Fruit fly (Drosophila melanogaster) whole organism, wandering third instar larva: ENCODE results near the gene Gprk2.
A peak's percentile ranks its signal among the peaks of the same experiment; 100 is the strongest.

Experiments used
- Abd-B ChIP-seq: fragments of >200 bp; optimal IDR thresholded peaks from 2 replicates; lab custom pipeline; 2017; ENCODE audit warnings: missing biosample characterization, missing genetic modification characterization
- CG9705 ChIP-seq: fragments of 200-800 bp; sonication (Bioruptor generic); optimal IDR thresholded peaks from 2 replicates; lab custom pipeline; 2018; ENCODE audit warnings: missing biosample characterization, mild to moderate bottlenecking, missing genetic modification characterization
- CrebA ChIP-seq: fragments of 200-800 bp; sonication (Bioruptor generic); optimal IDR thresholded peaks from 2 replicates; lab custom pipeline; 2016; ENCODE audit warnings: missing biosample characterization, mild to moderate bottlenecking, missing genetic modification characterization, borderline replicate concordance
- Dif ChIP-seq: fragments of 200-275, 200-300 bp; sonication (Bioruptor generic); optimal IDR thresholded peaks from 2 replicates; lab custom pipeline; 2018; ENCODE audit warnings: missing biosample characterization, missing genetic modification characterization; ENCODE audit not compliant: partially characterized antibody
- HLH106 ChIP-seq: fragments of 200-800 bp; optimal IDR thresholded peaks from 3 replicates; lab custom pipeline; 2019; ENCODE audit warnings: missing biosample characterization, mild to moderate bottlenecking, missing genetic modification characterization, moderate library complexity
- Hnf4 ChIP-seq: fragments of 200-800 bp; sonication (Bioruptor generic); optimal IDR thresholded peaks from 2 replicates; lab custom pipeline; 2016; ENCODE audit warnings: missing biosample characterization, mild to moderate bottlenecking, missing genetic modification characterization
- Jra ChIP-seq: sonication (Bioruptor generic); optimal IDR thresholded peaks from 2 replicates; lab custom pipeline; 2016; ENCODE audit warnings: missing biosample characterization, missing genetic modification characterization
- Myc ChIP-seq: fragments of >200 bp; optimal IDR thresholded peaks from 2 replicates; lab custom pipeline; 2017
- N ChIP-seq: fragments of >200 bp; optimal IDR thresholded peaks from 2 replicates; lab custom pipeline; 2018; ENCODE audit warnings: missing biosample characterization, missing external identifiers, missing genetic modification characterization
- OdsH ChIP-seq: fragments of 200-800 bp; sonication (Bioruptor generic); optimal IDR thresholded peaks from 2 replicates; lab custom pipeline; 2016; ENCODE audit warnings: missing biosample characterization, mild to moderate bottlenecking, missing genetic modification characterization
- Rel ChIP-seq, 2 experiments: fragments of 200-800 bp; sonication (Bioruptor generic) in 1 of 2; optimal IDR thresholded peaks; 2 replicates in 1 of 2; 3 replicates in 1 of 2; lab custom pipeline; 2016 to 2019; ENCODE audit warnings: mild to moderate bottlenecking in 2 of 2, missing biosample characterization in 2 of 2, missing genetic modification characterization in 2 of 2, moderate library complexity in 1 of 2
- Sp1 ChIP-seq: fragments of 200-800 bp; sonication (Bioruptor generic); optimal IDR thresholded peaks from 3 replicates; lab custom pipeline; 2019; ENCODE audit warnings: missing biosample characterization, mild to moderate bottlenecking, missing genetic modification characterization, moderate library complexity
- Vsx2 ChIP-seq: fragments of 200-300, 225-300 bp; sonication (Bioruptor generic); optimal IDR thresholded peaks from 2 replicates; lab custom pipeline; 2018; ENCODE audit warnings: missing biosample characterization, missing genetic modification characterization; ENCODE audit not compliant: partially characterized antibody
- br ChIP-seq: fragments of 200-800 bp; sonication (Bioruptor generic); optimal IDR thresholded peaks from 2 replicates; lab custom pipeline; 2016; ENCODE audit warnings: missing biosample characterization, missing genetic modification characterization
- brk ChIP-seq: fragments of 200-800 bp; sonication (Bioruptor generic); optimal IDR thresholded peaks from 2 replicates; lab custom pipeline; 2016; ENCODE audit warnings: missing biosample characterization, mild to moderate bottlenecking, missing genetic modification characterization
- dmrt93B ChIP-seq: fragments of 200-800 bp; sonication (Bioruptor generic); optimal IDR thresholded peaks from 2 replicates; lab custom pipeline; 2018; ENCODE audit warnings: missing biosample characterization, mild to moderate bottlenecking, missing genetic modification characterization
- dsf ChIP-seq: sonication (Bioruptor generic); optimal IDR thresholded peaks from 2 replicates; lab custom pipeline; 2016; ENCODE audit warnings: missing biosample characterization, missing genetic modification characterization, borderline replicate concordance
- ey ChIP-seq: fragments of 200-800 bp; sonication (Bioruptor generic); optimal IDR thresholded peaks from 2 replicates; lab custom pipeline; 2016; ENCODE audit warnings: missing biosample characterization, missing genetic modification characterization
- foxo ChIP-seq, 2 experiments: fragments of 200-800 bp; sonication (Bioruptor generic); optimal IDR thresholded peaks; 2 replicates in 1 of 2; 3 replicates in 1 of 2; lab custom pipeline; 2016 to 2017; ENCODE audit warnings: missing biosample characterization in 2 of 2, missing genetic modification characterization in 2 of 2
- fru ChIP-seq: fragments of 200-800 bp; sonication (Bioruptor generic); optimal IDR thresholded peaks from 3 replicates; lab custom pipeline; 2016; ENCODE audit warnings: missing biosample characterization, mild to moderate bottlenecking, missing genetic modification characterization
- h ChIP-seq: fragments of 200-800 bp; sonication (Bioruptor generic); optimal IDR thresholded peaks from 3 replicates; lab custom pipeline; 2016; ENCODE audit warnings: missing biosample characterization, mild to moderate bottlenecking, missing genetic modification characterization
- lola ChIP-seq: fragments of >200 bp; optimal IDR thresholded peaks from 2 replicates; lab custom pipeline; 2017; ENCODE audit warnings: missing biosample characterization, missing genetic modification characterization
- pan ChIP-seq: fragments of >200 bp; optimal IDR thresholded peaks from 2 replicates; lab custom pipeline; 2017
- psq ChIP-seq: fragments of 200-800 bp; sonication (Bioruptor generic); optimal IDR thresholded peaks from 3 replicates; lab custom pipeline; 2017; ENCODE audit warnings: missing biosample characterization, mild to moderate bottlenecking, missing genetic modification characterization, moderate library complexity
- rgr ChIP-seq: fragments of 200-800 bp; sonication (Bioruptor generic); optimal IDR thresholded peaks from 3 replicates; lab custom pipeline; 2016; ENCODE audit warnings: missing biosample characterization, mild to moderate bottlenecking, missing genetic modification characterization
- sv ChIP-seq: fragments of 200-800 bp; sonication (Bioruptor generic); optimal IDR thresholded peaks from 3 replicates; lab custom pipeline; 2016; ENCODE audit warnings: missing biosample characterization, missing genetic modification characterization
- woc ChIP-seq: sonication (Bioruptor generic); optimal IDR thresholded peaks from 2 replicates; lab custom pipeline; 2016; ENCODE audit warnings: missing biosample characterization, mild to moderate bottlenecking, missing genetic modification characterization

The Gprk2 gene

DNA sequence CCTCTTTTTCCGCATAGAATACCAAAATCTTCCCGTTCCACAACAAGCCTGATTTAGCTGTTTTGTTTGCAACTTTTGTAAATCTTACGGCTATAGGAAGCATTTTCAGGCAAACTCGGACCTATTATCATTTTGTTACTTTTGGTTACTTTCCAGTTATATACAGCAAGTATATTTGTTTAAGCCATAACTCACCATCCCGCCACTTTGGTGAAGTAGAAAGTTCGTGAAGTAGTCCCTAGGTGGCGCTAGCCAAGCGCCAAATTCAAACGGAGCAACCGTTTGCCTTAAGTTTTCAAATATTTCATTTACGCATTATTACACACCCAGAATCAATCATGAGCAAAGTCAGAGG, 57.9 kb downstream of the Gprk2 start, which contains the start of the genes CG11334 and CG11333:
Gene CG11334 (minus strand): TSS at position 26 of the 355 bp plus-strand sequence.
Gene CG11333 (plus strand): TSS at position 290 of the 355 bp plus-strand sequence.
- TF ChIP-seq CrebA, result no peak
- no peak for TF ChIP-seq ey
- TF ChIP-seq Myc (lab: Kevin White, UChicago), result peak; percentile 89
- TF ChIP-seq dmrt93B (GFP tag; lab: Kevin White, UChicago), result no peak
- TF ChIP-seq psq (GFP tag; lab: Kevin White, UChicago), result no peak
- TF ChIP-seq OdsH (GFP tag; lab: Kevin White, UChicago), result no peak
- TF ChIP-seq Sp1 (GFP tag; lab: Kevin White, UChicago), result no peak
- no peak for TF ChIP-seq brk (GFP tag; lab: Kevin White, UChicago)

DNA sequence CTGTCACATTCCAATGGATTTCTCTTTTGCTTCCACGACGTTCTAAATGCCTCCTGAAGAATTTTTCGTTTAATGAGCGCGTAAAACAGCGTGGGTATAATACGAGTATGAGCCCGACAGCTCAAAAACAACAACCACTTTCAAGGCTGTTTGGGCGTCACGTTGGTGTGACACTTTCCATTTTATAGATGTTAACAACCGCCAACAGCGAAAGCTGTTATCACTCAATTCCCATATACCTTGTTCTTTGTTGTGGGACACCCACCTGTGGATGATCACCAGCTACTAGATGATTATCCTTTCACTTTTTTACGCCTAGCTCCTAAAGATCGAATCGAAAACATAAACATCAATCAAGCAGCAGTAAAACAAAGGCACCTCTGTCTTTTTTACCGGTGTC, 72.1 kb downstream of the Gprk2 start:
- no peak for TF ChIP-seq N (GFP tag; lab: Kevin White, UChicago)
- no peak for TF ChIP-seq br (GFP tag; lab: Kevin White, UChicago)
- TF ChIP-seq fru (GFP tag; lab: Kevin White, UChicago), result no peak
- TF ChIP-seq lola (GFP tag; lab: Kevin White, UChicago), result no peak
- TF ChIP-seq brk (GFP tag; lab: Kevin White, UChicago), result no peak
- no peak for TF ChIP-seq dsf (GFP tag; lab: Kevin White, UChicago)
- no peak for TF ChIP-seq foxo (GFP tag; optimal IDR thresholded peaks at IDR 0.05; lab: Kevin White, UChicago)
- no peak for TF ChIP-seq sv (GFP tag; lab: Kevin White, UChicago)

DNA sequence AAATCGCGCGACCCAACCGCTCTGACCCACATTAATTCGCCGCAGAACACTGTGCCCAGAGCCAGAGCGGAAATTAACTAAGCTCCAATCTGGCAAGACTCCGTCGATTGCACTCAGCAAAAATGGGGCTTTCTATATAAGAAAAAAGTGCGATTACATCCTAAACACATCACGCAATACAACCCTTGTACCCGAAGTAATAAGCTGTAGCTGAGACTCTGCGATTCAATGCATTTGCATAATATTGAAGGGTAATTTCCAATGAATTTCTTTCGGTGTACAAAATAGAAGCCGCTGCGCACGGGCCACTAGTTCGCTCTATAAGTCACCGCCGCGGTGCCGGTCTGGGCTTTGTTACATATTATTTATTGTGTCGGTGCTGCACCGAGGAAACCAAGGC, 77.1 kb downstream of the Gprk2 start:
- TF ChIP-seq sv (GFP tag; lab: Kevin White, UChicago), result no peak
- TF ChIP-seq ey, result no peak
- no peak for TF ChIP-seq Dif
- TF ChIP-seq Rel (GFP tag; optimal IDR thresholded peaks at IDR 0.05; lab: Kevin White, UChicago), result no peak
- TF ChIP-seq Rel (tag; optimal IDR thresholded peaks at IDR 0.05; lab: Kevin White, UChicago), result no peak
- no peak for TF ChIP-seq pan (lab: Kevin White, UChicago)
- TF ChIP-seq Sp1 (GFP tag; lab: Kevin White, UChicago), result no peak
- TF ChIP-seq N (GFP tag; lab: Kevin White, UChicago), result no peak
- TF ChIP-seq, all 38 proteins: peak for 0

DNA sequence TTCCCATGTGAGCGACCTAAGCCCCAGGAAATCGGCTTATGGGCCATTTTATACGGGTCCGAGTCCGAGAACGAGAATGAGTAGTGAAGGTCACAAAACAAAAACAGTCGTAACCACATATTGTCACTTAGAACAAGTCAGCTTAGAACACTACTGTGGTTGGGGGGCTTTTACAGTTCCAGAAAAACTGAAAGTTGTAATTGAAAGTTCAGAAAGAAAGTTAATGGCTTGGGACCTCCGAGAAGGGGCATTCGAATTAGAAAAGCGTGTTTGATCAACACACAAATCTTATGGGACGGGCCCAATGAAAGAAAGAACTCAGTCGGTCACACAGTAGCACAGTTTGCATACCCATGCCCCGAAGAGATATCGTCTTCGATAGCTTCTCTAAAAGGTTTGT, 78.0 kb downstream of the Gprk2 start:
- TF ChIP-seq CG9705 (GFP tag; lab: Kevin White, UChicago) (no peak), Vsx2 (GFP tag; lab: Kevin White, UChicago) (no peak)

DNA sequence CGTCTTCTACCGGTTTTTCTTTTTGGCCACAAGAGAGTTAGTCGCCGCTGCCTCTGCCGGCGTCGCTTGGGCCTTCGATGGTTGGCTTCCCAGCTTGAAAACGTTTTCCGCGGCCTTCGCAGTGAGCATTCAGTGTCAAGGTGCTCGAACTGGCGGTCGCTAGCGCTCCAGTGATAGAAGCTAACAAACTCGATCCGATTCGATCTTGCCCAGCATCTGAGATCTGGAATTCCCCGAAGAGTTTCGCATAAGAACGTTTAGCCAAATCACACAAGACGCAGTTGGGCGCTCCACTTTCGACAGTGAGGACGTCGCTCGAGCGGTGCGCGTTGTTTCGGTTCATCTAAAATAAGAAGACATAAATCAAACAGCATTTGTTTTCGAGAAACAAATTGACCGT, 94.1 kb downstream of the Gprk2 start, which contains the start of gene mey:
Gene mey (plus strand): TSS at position 122 of the 400 bp plus-strand sequence.
- TF ChIP-seq dmrt93B (GFP tag; lab: Kevin White, UChicago) (no peak), br (GFP tag; lab: Kevin White, UChicago) (no peak), Rel (GFP tag; optimal IDR thresholded peaks at IDR 0.05; lab: Kevin White, UChicago) (no peak), Rel (tag; optimal IDR thresholded peaks at IDR 0.05; lab: Kevin White, UChicago) (peak; percentile 69)

DNA sequence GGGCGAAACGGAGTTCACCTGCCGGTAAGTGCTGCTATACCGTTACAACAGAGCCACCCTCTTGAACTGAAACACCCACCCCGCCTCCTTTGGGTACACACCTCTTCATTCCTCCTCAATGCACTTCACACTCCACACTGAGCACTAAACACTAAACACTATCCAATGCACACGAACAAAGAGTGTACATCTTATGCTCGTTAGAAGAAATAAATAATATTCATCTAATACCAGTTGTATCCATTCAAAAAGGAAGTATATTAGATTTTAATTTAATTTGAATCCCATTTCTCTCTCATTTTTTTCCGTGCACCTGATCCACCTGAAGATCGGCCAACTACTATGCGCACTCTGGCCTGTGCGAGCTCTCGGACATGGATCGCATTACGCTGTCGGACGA, 98.6 kb downstream of the Gprk2 start:
- peak in 1 of 2 experiments; percentile 7 for TF ChIP-seq foxo (GFP tag; optimal IDR thresholded peaks at IDR 0.05; lab: Kevin White, UChicago)
- no peak for TF ChIP-seq Abd-B (GFP tag; lab: Kevin White, UChicago)
- no peak for TF ChIP-seq Vsx2 (GFP tag; lab: Kevin White, UChicago)
- TF ChIP-seq, all 38 proteins: peak for 1

DNA sequence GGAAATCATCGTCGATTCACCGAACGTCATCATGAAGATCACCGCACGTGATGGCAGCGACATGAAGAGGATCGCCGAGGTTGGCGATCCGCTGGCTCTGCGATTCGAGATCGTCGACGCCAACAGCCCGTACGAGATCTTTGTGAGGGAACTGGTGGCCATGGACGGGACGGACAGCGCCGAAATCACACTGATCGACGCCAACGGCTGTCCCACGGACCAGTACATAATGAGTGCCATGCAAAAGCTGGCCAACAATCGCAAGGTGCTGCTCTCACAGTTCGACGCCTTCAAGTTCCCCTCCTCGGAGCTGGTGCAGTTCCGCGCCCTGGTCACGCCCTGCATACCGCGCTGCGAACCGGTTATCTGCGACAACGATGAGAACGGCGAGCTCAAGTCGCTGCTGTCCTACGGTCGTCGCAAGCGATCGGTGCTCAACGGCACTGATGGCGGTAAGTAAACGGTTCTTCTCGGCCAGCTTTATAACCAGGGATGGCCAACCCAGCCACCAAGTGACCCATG, 99.7 kb downstream of the Gprk2 start:
- TF ChIP-seq Dif (peak; percentile 49), Abd-B (GFP tag; lab: Kevin White, UChicago) (no peak), lola (GFP tag; lab: Kevin White, UChicago) (no peak), Vsx2 (GFP tag; lab: Kevin White, UChicago) (peak; percentile 47), dmrt93B (GFP tag; lab: Kevin White, UChicago) (no peak), h (GFP tag; lab: Kevin White, UChicago) (no peak)

DNA sequence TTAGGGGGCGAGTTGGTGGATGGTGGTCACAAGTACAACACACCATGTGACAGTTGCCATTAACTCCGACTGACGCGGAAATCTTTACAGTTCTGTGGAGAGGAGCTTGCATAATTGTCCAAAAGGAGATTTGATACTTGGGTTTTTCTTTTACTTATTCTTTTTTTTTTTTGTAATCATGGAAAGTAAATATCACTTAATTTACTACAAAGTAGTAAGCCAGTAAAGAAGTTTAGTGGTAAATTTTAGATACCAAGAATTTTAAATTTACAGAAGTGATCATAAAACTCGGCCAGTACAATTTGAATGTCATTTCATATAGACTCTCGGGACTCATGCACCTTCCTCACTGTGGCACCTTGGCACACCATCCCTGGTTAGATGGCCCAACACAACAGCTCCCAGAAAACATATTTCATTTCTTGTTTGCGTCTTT, 100.2 kb downstream of the Gprk2 start:
- TF ChIP-seq N (GFP tag; lab: Kevin White, UChicago) (no peak), br (GFP tag; lab: Kevin White, UChicago) (peak; percentile 30), rgr (GFP tag; lab: Kevin White, UChicago) (peak; percentile 48), ey (peak; percentile 53), Sp1 (GFP tag; lab: Kevin White, UChicago) (peak; percentile 27), Jra (GFP tag; lab: Kevin White, UChicago) (no peak), brk (GFP tag; lab: Kevin White, UChicago) (no peak), psq (GFP tag; lab: Kevin White, UChicago) (peak; percentile 62), dsf (GFP tag; lab: Kevin White, UChicago) (no peak), HLH106 (tag; lab: Kevin White, UChicago) (peak; percentile 29), fru (GFP tag; lab: Kevin White, UChicago) (peak; percentile 73), dmrt93B (GFP tag; lab: Kevin White, UChicago) (peak; percentile 30), h (GFP tag; lab: Kevin White, UChicago) (peak; percentile 58), foxo (GFP tag; optimal IDR thresholded peaks at IDR 0.05; lab: Kevin White, UChicago) (peak in 1 of 2 experiments; percentile 76), Hnf4 (GFP tag; lab: Kevin White, UChicago) (peak; percentile 8), OdsH (GFP tag; lab: Kevin White, UChicago) (peak; percentile 59), woc (GFP tag; lab: Kevin White, UChicago) (peak; percentile 76)
